Worm (Caenorhabditis elegans) whole organism, young adult: ENCODE data around the gene F56F10.2.

ENCODE experiments used
- attf-6 ChIP-seq: fragments of 200-800 bp; sonication (Bioruptor generic); IDR thresholded peaks from 2 replicates; pipeline ENCODE4 v1.3.6; 2022; ENCODE audit warnings: missing genetic modification reagents, missing genetic modification characterization, missing compliant biosample characterization
- pha-4 ChIP-seq: fragments of 150-350 bp; sonication (generic microtip); optimal IDR thresholded peaks from 2 replicates; lab custom pipeline; 2014; ENCODE audit warnings: missing biosample characterization, missing genetic modification reagents, missing genetic modification characterization
- somi-1 ChIP-seq: fragments of 200-800 bp; sonication (Bioruptor generic); optimal IDR thresholded peaks from 2 replicates; lab custom pipeline; 2018; ENCODE audit warnings: mild to moderate bottlenecking, missing genetic modification characterization, missing compliant biosample characterization
- unc-62 ChIP-seq: fragments of 150-350 bp; optimal IDR thresholded peaks from 2 replicates; lab custom pipeline; 2014; ENCODE audit warnings: missing biosample characterization, missing genetic modification reagents, missing genetic modification characterization
- ztf-26 ChIP-seq: sonication (generic microtip); optimal IDR thresholded peaks from 2 replicates; lab custom pipeline; 2017; ENCODE audit warnings: missing genetic modification characterization, missing compliant biosample characterization

ce11 chrX:859401-859800 lies at the start of gene F56F10.2:
- TF ChIP-seq ztf-26 (tag; lab: Kevin White, UChicago) (no peak), attf-6 (GFP tag; lab: Robert Waterston, UW) (no peak), unc-62 (GFP tag; lab: Kevin White, UChicago) (no peak), somi-1 (GFP tag; lab: Kevin White, UChicago) (no peak), pha-4 (no peak)
